Fruit fly (Drosophila melanogaster) whole organism, embryonic: ENCODE data around the gene Bace.

ENCODE experiments used
- BEAF-32 ChIP-seq: fragments of 200-800 bp; sonication (Bioruptor generic); optimal IDR thresholded peaks from 3 replicates; lab custom pipeline; 2017; ENCODE audit warnings: missing biosample characterization, missing genetic modification characterization, mild to moderate bottlenecking, moderate library complexity, missing genetic modification reagents
- Bgb ChIP-seq: fragments of 200-800 bp; sonication (Bioruptor generic); IDR thresholded peaks from 2 replicates; pipeline ENCODE4 v1.3.6; 2022; ENCODE audit warnings: missing biosample characterization, missing genetic modification characterization; ENCODE audit not compliant: partially characterized antibody
- CG10543 ChIP-seq: fragments of 200-800 bp; sonication (Bioruptor generic); optimal IDR thresholded peaks from 3 replicates; lab custom pipeline; 2017; ENCODE audit warnings: missing biosample characterization, mild to moderate bottlenecking, missing genetic modification characterization, moderate library complexity
- CG11398 ChIP-seq: fragments of 200-800 bp; sonication (Bioruptor generic); optimal IDR thresholded peaks from 2 replicates; lab custom pipeline; 2016; ENCODE audit warnings: missing biosample characterization, missing genetic modification characterization
- CG11696 ChIP-seq: fragments of 200-800 bp; sonication (Bioruptor generic); IDR thresholded peaks from 2 replicates; pipeline ENCODE4 v1.3.6; 2022; ENCODE audit warnings: missing biosample characterization, missing genetic modification characterization
- CG12219 ChIP-seq: fragments of 200-800 bp; sonication (Bioruptor generic); optimal IDR thresholded peaks from 3 replicates; lab custom pipeline; 2018; ENCODE audit warnings: missing biosample characterization, mild to moderate bottlenecking, missing genetic modification characterization
- CG13296 ChIP-seq: fragments of 200-800 bp; sonication (Bioruptor generic); optimal IDR thresholded peaks from 3 replicates; lab custom pipeline; 2018; ENCODE audit warnings: missing biosample characterization, mild to moderate bottlenecking, missing genetic modification characterization
- CG16779 ChIP-seq: fragments of 200-800 bp; sonication (Bioruptor generic); IDR thresholded peaks from 2 replicates; pipeline ENCODE4 v1.3.6; 2022; ENCODE audit warnings: missing biosample characterization, missing genetic modification characterization
- CG1792 ChIP-seq: fragments of 200-800 bp; sonication (Bioruptor generic); optimal IDR thresholded peaks from 2 replicates; lab custom pipeline; 2016; ENCODE audit warnings: missing biosample characterization, missing genetic modification characterization
- CG2116 ChIP-seq: fragments of 200-800 bp; sonication (Bioruptor generic); optimal IDR thresholded peaks from 3 replicates; lab custom pipeline; 2018; ENCODE audit warnings: missing biosample characterization, mild to moderate bottlenecking, missing genetic modification characterization
- CG2120 ChIP-seq: fragments of 200-800 bp; sonication (Bioruptor generic); optimal IDR thresholded peaks from 3 replicates; lab custom pipeline; 2016; ENCODE audit warnings: missing biosample characterization, missing genetic modification characterization
- CG2712 ChIP-seq: fragments of 200-800 bp; optimal IDR thresholded peaks from 3 replicates; lab custom pipeline; 2019; ENCODE audit warnings: missing biosample characterization, mild to moderate bottlenecking, missing genetic modification characterization, moderate library complexity
- CG30403 ChIP-seq: fragments of 200-800 bp; sonication (Bioruptor generic); optimal IDR thresholded peaks from 3 replicates; lab custom pipeline; 2016; ENCODE audit warnings: missing biosample characterization, missing genetic modification characterization
- CG33557 ChIP-seq: fragments of 200-800 bp; sonication (Bioruptor generic); optimal IDR thresholded peaks from 2 replicates; lab custom pipeline; 2019; ENCODE audit warnings: missing biosample characterization, mild to moderate bottlenecking, missing genetic modification characterization, moderate library complexity
- CG3995 ChIP-seq: fragments of 200-800 bp; sonication (Bioruptor generic); optimal IDR thresholded peaks from 3 replicates; lab custom pipeline; 2016; ENCODE audit warnings: missing biosample characterization, missing genetic modification characterization
- CG4617 ChIP-seq: fragments of 200-800 bp; sonication (Bioruptor generic); optimal IDR thresholded peaks from 3 replicates; lab custom pipeline; 2016; ENCODE audit warnings: missing biosample characterization, missing genetic modification characterization, borderline replicate concordance
- CG4707 ChIP-seq: fragments of 200-800 bp; sonication (Bioruptor generic); optimal IDR thresholded peaks from 2 replicates; lab custom pipeline; 2018; ENCODE audit warnings: missing biosample characterization, mild to moderate bottlenecking, missing genetic modification characterization, moderate library complexity
- CG4854 ChIP-seq: fragments of 200-800 bp; sonication (Bioruptor generic); optimal IDR thresholded peaks from 2 replicates; lab custom pipeline; 2016; ENCODE audit warnings: missing biosample characterization, missing genetic modification characterization, inconsistent platforms
- CG6683 ChIP-seq: fragments of 200-800 bp; sonication (Bioruptor generic); optimal IDR thresholded peaks from 2 replicates; lab custom pipeline; 2017; ENCODE audit warnings: missing biosample characterization, mild to moderate bottlenecking, missing genetic modification characterization, missing genetic modification reagents
- CG6765 ChIP-seq: fragments of 200-800 bp; sonication (Bioruptor generic); optimal IDR thresholded peaks from 3 replicates; lab custom pipeline; 2017; ENCODE audit warnings: missing biosample characterization, mild to moderate bottlenecking, missing genetic modification characterization
- CG7357 ChIP-seq: fragments of 200-800 bp; sonication (Bioruptor generic); IDR thresholded peaks from 3 replicates; pipeline ENCODE4 v1.3.6; 2022; ENCODE audit warnings: missing biosample characterization, missing genetic modification characterization
- CG8359 ChIP-seq: fragments of 200-800 bp; sonication (Bioruptor generic); optimal IDR thresholded peaks from 2 replicates; lab custom pipeline; 2017; ENCODE audit warnings: missing biosample characterization, mild to moderate bottlenecking, missing genetic modification characterization, borderline replicate concordance
- CG8388 ChIP-seq: fragments of 200-800 bp; sonication (Bioruptor generic); optimal IDR thresholded peaks from 2 replicates; lab custom pipeline; 2019; ENCODE audit warnings: missing biosample characterization, mild to moderate bottlenecking, missing genetic modification characterization, moderate library complexity
- D19B ChIP-seq: fragments of 200-800 bp; sonication (Bioruptor generic); optimal IDR thresholded peaks from 2 replicates; lab custom pipeline; 2017; ENCODE audit warnings: missing biosample characterization, mild to moderate bottlenecking, missing genetic modification characterization
- E2f1 ChIP-seq: fragments of 200-800 bp; sonication (Bioruptor generic); IDR thresholded peaks from 2 replicates; pipeline ENCODE4 v1.3.6; 2022; ENCODE audit warnings: missing biosample characterization, missing genetic modification characterization
- ERR ChIP-seq: fragments of 200-800 bp; sonication (Bioruptor generic); optimal IDR thresholded peaks from 2 replicates; lab custom pipeline; 2016; ENCODE audit warnings: missing biosample characterization, missing genetic modification characterization
- Ets65A ChIP-seq: fragments of 200-800 bp; sonication (Bioruptor generic); peaks from one replicate; lab custom pipeline; 2016; ENCODE audit warnings: missing biosample characterization, missing genetic modification characterization
- MESR4 ChIP-seq: fragments of 200-800 bp; sonication (Bioruptor generic); optimal IDR thresholded peaks from 2 replicates; lab custom pipeline; 2018; ENCODE audit warnings: missing biosample characterization, mild to moderate bottlenecking, missing genetic modification characterization, moderate library complexity
- Med ChIP-seq: fragments of 200-800 bp; sonication (Bioruptor generic); peaks from one replicate; lab custom pipeline; 2016; ENCODE audit warnings: missing biosample characterization, missing genetic modification characterization, mild to moderate bottlenecking, inconsistent platforms, moderate library complexity
- Nf-YC ChIP-seq: fragments of 200-800 bp; optimal IDR thresholded peaks from 3 replicates; lab custom pipeline; 2019; ENCODE audit warnings: missing biosample characterization, mild to moderate bottlenecking, missing genetic modification characterization, moderate library complexity
- Opbp ChIP-seq: fragments of 200-800 bp; sonication (Bioruptor generic); IDR thresholded peaks from 3 replicates; pipeline ENCODE4 v1.3.6; 2022; ENCODE audit warnings: missing biosample characterization, missing genetic modification characterization; ENCODE audit not compliant: partially characterized antibody
- Sin3A ChIP-seq: fragments of >200 bp; optimal IDR thresholded peaks from 2 replicates; lab custom pipeline; 2018
- Sox100B ChIP-seq: fragments of 200-800 bp; sonication (Bioruptor generic); optimal IDR thresholded peaks from 3 replicates; lab custom pipeline; 2018; ENCODE audit warnings: missing biosample characterization, mild to moderate bottlenecking, missing genetic modification characterization
- Tbp ChIP-seq: fragments of >200 bp; optimal IDR thresholded peaks from 2 replicates; lab custom pipeline; 2018; ENCODE audit warnings: missing biosample characterization, missing genetic modification characterization
- Trl ChIP-seq, 3 experiments: fragments of >200 bp in 2 of 3; fragments of 200-800 bp in 1 of 3; sonication (Bioruptor generic) in 1 of 3; optimal IDR thresholded peaks; 2 replicates in 1 of 3; 3 replicates in 2 of 3; lab custom pipeline; 2016 to 2017; ENCODE audit warnings: missing biosample characterization in 1 of 3, missing genetic modification characterization in 1 of 3
- ac ChIP-seq: fragments of 200-800 bp; sonication (Bioruptor generic); optimal IDR thresholded peaks from 3 replicates; lab custom pipeline; 2017; ENCODE audit warnings: missing biosample characterization, mild to moderate bottlenecking, missing genetic modification characterization
- ato ChIP-seq: fragments of 200-800 bp; sonication (Bioruptor generic); IDR thresholded peaks from 2 replicates; pipeline ENCODE4 v1.3.6; 2022; ENCODE audit warnings: missing biosample characterization, missing genetic modification characterization; ENCODE audit not compliant: partially characterized antibody
- cato ChIP-seq: fragments of 200-800 bp; sonication (Bioruptor generic); optimal IDR thresholded peaks from 2 replicates; lab custom pipeline; 2016; ENCODE audit warnings: missing biosample characterization, missing genetic modification characterization, borderline replicate concordance
- chinmo ChIP-seq: fragments of 200-800 bp; sonication (Bioruptor generic); IDR thresholded peaks from 4 replicates; pipeline ENCODE4 v1.3.6; 2022; ENCODE audit warnings: missing biosample characterization, missing genetic modification characterization; ENCODE audit not compliant: partially characterized antibody
- cwo ChIP-seq: fragments of 200-800 bp; sonication (Bioruptor generic); optimal IDR thresholded peaks from 3 replicates; lab custom pipeline; 2017; ENCODE audit warnings: missing biosample characterization, missing genetic modification characterization, mild to moderate bottlenecking, moderate library complexity, missing genetic modification reagents
- dan ChIP-seq: fragments of 200-800 bp; sonication (Bioruptor generic); IDR thresholded peaks from 2 replicates; pipeline ENCODE4 v1.3.6; 2022; ENCODE audit warnings: missing biosample characterization, missing genetic modification characterization
- insv ChIP-seq, 2 experiments: fragments of 200-800 bp; sonication (Bioruptor generic); optimal IDR thresholded peaks; 3 replicates each; lab custom pipeline; 2016 to 2018; ENCODE audit warnings: missing biosample characterization in 2 of 2, missing genetic modification characterization in 2 of 2
- jumu ChIP-seq: fragments of 200-800 bp; sonication (Bioruptor generic); optimal IDR thresholded peaks from 3 replicates; lab custom pipeline; 2016; ENCODE audit warnings: missing biosample characterization, missing genetic modification characterization
- lilli ChIP-seq: fragments of 200-800 bp; sonication (Bioruptor generic); optimal IDR thresholded peaks from 3 replicates; lab custom pipeline; 2016; ENCODE audit warnings: missing biosample characterization, missing genetic modification characterization
- org-1 ChIP-seq: fragments of 200-800 bp; sonication (Bioruptor generic); optimal IDR thresholded peaks from 2 replicates; lab custom pipeline; 2017; ENCODE audit warnings: missing biosample characterization, missing genetic modification characterization
- rib ChIP-seq: fragments of 200-800 bp; sonication (Bioruptor generic); IDR thresholded peaks from 2 replicates; pipeline ENCODE4 v1.3.6; 2022; ENCODE audit warnings: missing biosample characterization, missing genetic modification characterization
- slou ChIP-seq: fragments of 200-800 bp; sonication (Bioruptor generic); optimal IDR thresholded peaks from 3 replicates; lab custom pipeline; 2016; ENCODE audit warnings: missing biosample characterization, missing genetic modification characterization
- tna ChIP-seq: fragments of 200-800 bp; sonication (Bioruptor generic); IDR thresholded peaks from 2 replicates; pipeline ENCODE4 v1.3.6; 2022; ENCODE audit warnings: missing biosample characterization, missing genetic modification characterization; ENCODE audit not compliant: partially characterized antibody
- zf30C ChIP-seq: fragments of 200-800 bp; sonication (Bioruptor generic); optimal IDR thresholded peaks from 3 replicates; lab custom pipeline; 2018; ENCODE audit warnings: missing biosample characterization, mild to moderate bottlenecking, missing genetic modification characterization
- zfh2 ChIP-seq: fragments of 200-800 bp; sonication (Bioruptor generic); optimal IDR thresholded peaks from 2 replicates; lab custom pipeline; 2016; ENCODE audit warnings: missing biosample characterization, missing genetic modification characterization

Bace gene

DNA sequence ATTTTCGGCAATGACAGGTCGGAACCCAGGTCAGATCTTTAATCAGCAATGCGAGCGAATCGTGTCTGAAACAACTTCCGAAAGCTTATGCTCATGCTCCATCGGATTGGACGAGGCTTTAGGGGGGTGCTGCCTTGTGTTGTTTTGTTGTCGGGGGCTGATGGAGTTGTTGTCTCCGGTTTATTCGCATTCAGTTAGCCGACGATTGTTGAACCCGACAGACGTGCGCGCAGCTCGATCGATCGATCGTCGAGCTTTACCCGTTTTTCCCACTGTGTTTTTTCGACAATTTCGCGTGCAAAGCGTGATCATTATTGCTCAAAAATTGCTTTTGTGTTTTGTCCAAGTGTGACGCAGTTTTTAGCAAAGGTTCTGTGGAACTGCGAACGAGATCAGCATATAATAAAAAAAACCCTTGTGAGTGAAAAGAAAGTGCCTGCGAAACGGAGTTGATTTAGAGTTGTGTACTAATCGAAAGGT lies 32.9 kb upstream of the Bace start, which contains the start of gene CG17834 (continued):
- TF ChIP-seq CG6683 (GFP tag; lab: Kevin White, UChicago) (no peak), Trl (optimal IDR thresholded peaks at IDR 0.05; lab: Kevin White, UChicago) (no peak), Trl (GFP tag; optimal IDR thresholded peaks at IDR 0.05; lab: Kevin White, UChicago) (no peak), cato (GFP tag; lab: Kevin White, UChicago) (no peak), CG4854 (no peak), cwo (GFP tag; lab: Kevin White, UChicago) (peak; percentile 67), lilli (GFP tag; lab: Kevin White, UChicago) (no peak), Med (GFP tag; lab: Kevin White, UChicago) (peak; percentile 70), tna (GFP tag; lab: Robert Waterston, UW) (no peak), chinmo (GFP tag; lab: Robert Waterston, UW) (peak; percentile 77), ac (GFP tag; lab: Kevin White, UChicago) (no peak), Bgb (GFP tag; lab: Robert Waterston, UW) (peak; percentile 48; the same call in 1 of the 2 replicates), E2f1 (no peak), CG12219 (no peak), zfh2 (GFP tag; lab: Kevin White, UChicago) (no peak), Opbp (GFP tag; lab: Robert Waterston, UW) (no peak), slou (no peak), CG33557 (no peak), Sox100B (GFP tag; lab: Kevin White, UChicago) (no peak), CG4707 (GFP tag; lab: Kevin White, UChicago) (no peak), jumu (no peak), BEAF-32 (GFP tag; lab: Kevin White, UChicago) (no peak), dan (GFP tag; lab: Robert Waterston, UW) (no peak), org-1 (GFP tag; lab: Kevin White, UChicago) (no peak), CG2120 (no peak), CG2116 (GFP tag; lab: Kevin White, UChicago) (no peak), CG7357 (GFP tag; lab: Robert Waterston, UW) (no peak), CG4617 (GFP tag; lab: Kevin White, UChicago) (no peak), D19B (GFP tag; lab: Kevin White, UChicago) (no peak), CG8359 (GFP tag; lab: Kevin White, UChicago) (no peak), CG11696 (GFP tag; lab: Robert Waterston, UW) (no peak), CG1792 (no peak), ato (GFP tag; lab: Robert Waterston, UW) (no peak), Ets65A (no peak), insv (GFP tag; optimal IDR thresholded peaks at IDR 0.05; lab: Kevin White, UChicago) (no peak), Sin3A (lab: Kevin White, UChicago) (no peak), CG6765 (GFP tag; lab: Kevin White, UChicago) (peak; percentile 40), zf30C (GFP tag; lab: Kevin White, UChicago) (no peak), Nf-YC (peak; percentile 77), rib (GFP tag; lab: Robert Waterston, UW) (peak; percentile 82), CG2712 (tag; lab: Kevin White, UChicago) (no peak), MESR4 (GFP tag; lab: Kevin White, UChicago) (no peak), CG8388 (GFP tag; lab: Kevin White, UChicago) (no peak), CG13296 (GFP tag; lab: Kevin White, UChicago) (peak; percentile 30), Tbp (no peak), CG10543 (peak; percentile 61), CG30403 (GFP tag; lab: Kevin White, UChicago) (no peak), CG11398 (GFP tag; lab: Kevin White, UChicago) (no peak), ERR (GFP tag; lab: Kevin White, UChicago) (no peak), CG3995 (GFP tag; lab: Kevin White, UChicago) (peak; percentile 68), CG16779 (GFP tag; lab: Robert Waterston, UW) (no peak)
